Fruit fly (Drosophila melanogaster) whole organism, embryonic: ENCODE data around the gene CG7054.

Experiments
- Adf1 ChIP-seq: fragments of 200-800 bp; sonication (Bioruptor generic); IDR thresholded peaks from 2 replicates; pipeline ENCODE4 v1.3.6; 2022; ENCODE audit warnings: missing biosample characterization, missing genetic modification characterization
- B-H2 ChIP-seq: fragments of 200-800 bp; sonication (Bioruptor generic); optimal IDR thresholded peaks from 2 replicates; lab custom pipeline; 2018; ENCODE audit warnings: missing biosample characterization, mild to moderate bottlenecking, missing genetic modification characterization
- BEAF-32 ChIP-seq: fragments of 200-800 bp; sonication (Bioruptor generic); optimal IDR thresholded peaks from 3 replicates; lab custom pipeline; 2017; ENCODE audit warnings: missing biosample characterization, missing genetic modification characterization, mild to moderate bottlenecking, moderate library complexity, missing genetic modification reagents
- CG10431 ChIP-seq: fragments of 200-800 bp; sonication (Bioruptor generic); optimal IDR thresholded peaks from 3 replicates; lab custom pipeline; 2018; ENCODE audit warnings: missing biosample characterization, mild to moderate bottlenecking, missing genetic modification characterization
- CG11456 ChIP-seq: fragments of 200-800 bp; sonication (Bioruptor generic); IDR thresholded peaks from 3 replicates; pipeline ENCODE4 v1.3.6; 2022; ENCODE audit warnings: missing biosample characterization, missing genetic modification characterization
- CG12219 ChIP-seq: fragments of 200-800 bp; sonication (Bioruptor generic); optimal IDR thresholded peaks from 3 replicates; lab custom pipeline; 2018; ENCODE audit warnings: missing biosample characterization, mild to moderate bottlenecking, missing genetic modification characterization
- CG12391 ChIP-seq: fragments of 200-800 bp; sonication (Bioruptor generic); optimal IDR thresholded peaks from 3 replicates; lab custom pipeline; 2018; ENCODE audit warnings: missing biosample characterization, mild to moderate bottlenecking, missing genetic modification characterization, moderate library complexity
- CG14014 ChIP-seq: fragments of 200-800 bp; sonication (Bioruptor generic); IDR thresholded peaks from 2 replicates; pipeline ENCODE4 v1.3.6; 2022; ENCODE audit warnings: missing biosample characterization, missing genetic modification characterization
- CG14710 ChIP-seq: fragments of 200-800 bp; sonication (Bioruptor generic); optimal IDR thresholded peaks from 3 replicates; lab custom pipeline; 2019; ENCODE audit warnings: missing biosample characterization, mild to moderate bottlenecking, missing genetic modification characterization, moderate library complexity
- CG15073 ChIP-seq: fragments of 200-800 bp; sonication (Bioruptor generic); optimal IDR thresholded peaks from 2 replicates; lab custom pipeline; 2016; ENCODE audit warnings: missing biosample characterization, missing genetic modification characterization
- CG16779 ChIP-seq: fragments of 200-800 bp; sonication (Bioruptor generic); IDR thresholded peaks from 2 replicates; pipeline ENCODE4 v1.3.6; 2022; ENCODE audit warnings: missing biosample characterization, missing genetic modification characterization
- CG17186 ChIP-seq: fragments of 200-800 bp; sonication (Bioruptor generic); optimal IDR thresholded peaks from 3 replicates; lab custom pipeline; 2017; ENCODE audit warnings: missing biosample characterization, missing genetic modification reagents, missing genetic modification characterization
- CG17568 ChIP-seq: fragments of 200-800 bp; sonication (Bioruptor generic); optimal IDR thresholded peaks from 2 replicates; lab custom pipeline; 2018; ENCODE audit warnings: missing biosample characterization, mild to moderate bottlenecking, missing genetic modification characterization, moderate library complexity
- CG17912 ChIP-seq: fragments of 200-800 bp; sonication (Bioruptor generic); optimal IDR thresholded peaks from 2 replicates; lab custom pipeline; 2018; ENCODE audit warnings: missing biosample characterization, mild to moderate bottlenecking, missing genetic modification characterization
- CG2199 ChIP-seq: fragments of 200-800 bp; sonication (Bioruptor generic); IDR thresholded peaks from 3 replicates; pipeline ENCODE4 v1.3.6; 2022; ENCODE audit warnings: missing biosample characterization, missing genetic modification characterization
- CG2202 ChIP-seq: fragments of 200-800 bp; sonication (Bioruptor generic); optimal IDR thresholded peaks from 2 replicates; lab custom pipeline; 2018; ENCODE audit warnings: missing biosample characterization, mild to moderate bottlenecking, missing genetic modification characterization
- CG30020 ChIP-seq: fragments of 200-800 bp; optimal IDR thresholded peaks from 2 replicates; lab custom pipeline; 2019; ENCODE audit warnings: missing biosample characterization, mild to moderate bottlenecking, missing genetic modification characterization, moderate library complexity
- CG30403 ChIP-seq: fragments of 200-800 bp; sonication (Bioruptor generic); optimal IDR thresholded peaks from 3 replicates; lab custom pipeline; 2016; ENCODE audit warnings: missing biosample characterization, missing genetic modification characterization
- CG31388 ChIP-seq: fragments of 200-800 bp; sonication (Bioruptor generic); optimal IDR thresholded peaks from 2 replicates; lab custom pipeline; 2016; ENCODE audit warnings: missing biosample characterization, missing genetic modification characterization
- CG4617 ChIP-seq: fragments of 200-800 bp; sonication (Bioruptor generic); optimal IDR thresholded peaks from 3 replicates; lab custom pipeline; 2016; ENCODE audit warnings: missing biosample characterization, missing genetic modification characterization, borderline replicate concordance
- CG6854 ChIP-seq: fragments of 200-800 bp; sonication (Bioruptor generic); optimal IDR thresholded peaks from 3 replicates; lab custom pipeline; 2017; ENCODE audit warnings: missing biosample characterization, mild to moderate bottlenecking, missing genetic modification characterization
- CG9437 ChIP-seq: fragments of 200-800 bp; sonication (Bioruptor generic); optimal IDR thresholded peaks from 2 replicates; lab custom pipeline; 2018; ENCODE audit warnings: missing biosample characterization, mild to moderate bottlenecking, missing genetic modification characterization
- CrebB ChIP-seq: fragments of 200-800 bp; sonication (Bioruptor generic); optimal IDR thresholded peaks from 3 replicates; lab custom pipeline; 2018; ENCODE audit warnings: missing biosample characterization, mild to moderate bottlenecking, missing genetic modification characterization
- D ChIP-seq, 2 experiments: fragments of 200-800 bp in 1 of 2; fragments of >200 bp in 1 of 2; sonication (Bioruptor generic) in 1 of 2; optimal IDR thresholded peaks; 2 replicates in 1 of 2; 3 replicates in 1 of 2; lab custom pipeline; 2017; ENCODE audit warnings: mild to moderate bottlenecking in 1 of 2, missing biosample characterization in 1 of 2, missing genetic modification characterization in 1 of 2, missing genetic modification reagents in 1 of 2
- Dref ChIP-seq: fragments of 200-800 bp; sonication (Bioruptor generic); IDR thresholded peaks from 2 replicates; pipeline ENCODE4 v1.3.6; 2022; ENCODE audit warnings: missing biosample characterization, missing genetic modification characterization
- Drgx ChIP-seq: fragments of 200-800 bp; sonication (Bioruptor generic); IDR thresholded peaks from 2 replicates; pipeline ENCODE4 v1.3.6; 2022; ENCODE audit warnings: missing biosample characterization, missing genetic modification characterization
- E2f1 ChIP-seq: fragments of 200-800 bp; sonication (Bioruptor generic); IDR thresholded peaks from 2 replicates; pipeline ENCODE4 v1.3.6; 2022; ENCODE audit warnings: missing biosample characterization, missing genetic modification characterization
- E2f2 ChIP-seq: fragments of 200-800 bp; sonication (Bioruptor generic); IDR thresholded peaks from 2 replicates; pipeline ENCODE4 v1.3.6; 2022; ENCODE audit warnings: missing biosample characterization, missing genetic modification characterization
- Elba2 ChIP-seq: fragments of 200-800 bp; sonication (Bioruptor generic); optimal IDR thresholded peaks from 3 replicates; lab custom pipeline; 2016; ENCODE audit warnings: missing biosample characterization, missing genetic modification characterization
- Hr3 ChIP-seq: fragments of 200-800 bp; sonication (Bioruptor generic); optimal IDR thresholded peaks from 3 replicates; lab custom pipeline; 2016; ENCODE audit warnings: missing biosample characterization, missing genetic modification characterization
- Lpt ChIP-seq: fragments of >200 bp; optimal IDR thresholded peaks from 2 replicates; lab custom pipeline; 2018; ENCODE audit warnings: missing biosample characterization, missing genetic modification characterization
- Nf-YB ChIP-seq: fragments of 200-800 bp; sonication (Bioruptor generic); optimal IDR thresholded peaks from 3 replicates; lab custom pipeline; 2019; ENCODE audit warnings: missing biosample characterization, mild to moderate bottlenecking, missing genetic modification characterization, moderate library complexity
- ab ChIP-seq: fragments of 200-800 bp; sonication (Bioruptor generic); optimal IDR thresholded peaks from 2 replicates; lab custom pipeline; 2016; ENCODE audit warnings: missing biosample characterization, missing genetic modification characterization
- ato ChIP-seq: fragments of 200-800 bp; sonication (Bioruptor generic); IDR thresholded peaks from 2 replicates; pipeline ENCODE4 v1.3.6; 2022; ENCODE audit warnings: missing biosample characterization, missing genetic modification characterization; ENCODE audit not compliant: partially characterized antibody
- crp ChIP-seq, 2 experiments: fragments of 200-800 bp; sonication (Bioruptor generic); optimal IDR thresholded peaks; 2 replicates in 1 of 2; 3 replicates in 1 of 2; lab custom pipeline; 2017; ENCODE audit warnings: missing biosample characterization in 2 of 2, missing genetic modification characterization in 2 of 2, mild to moderate bottlenecking in 1 of 2, moderate library complexity in 1 of 2
- ems ChIP-seq: fragments of 200-800 bp; sonication (Bioruptor generic); optimal IDR thresholded peaks from 3 replicates; lab custom pipeline; 2016; ENCODE audit warnings: missing biosample characterization, missing genetic modification characterization
- en ChIP-seq: fragments of 200-800 bp; sonication (Bioruptor generic); optimal IDR thresholded peaks from 2 replicates; lab custom pipeline; 2016; ENCODE audit warnings: missing biosample characterization, missing genetic modification characterization
- h ChIP-seq: fragments of >200 bp; optimal IDR thresholded peaks from 2 replicates; lab custom pipeline; 2017
- knrl ChIP-seq: fragments of 200-800 bp; sonication (Bioruptor generic); IDR thresholded peaks from 3 replicates; pipeline ENCODE4 v1.3.6; 2022; ENCODE audit warnings: missing biosample characterization, missing genetic modification characterization; ENCODE audit not compliant: partially characterized antibody
- lmd ChIP-seq: fragments of 200-800 bp; sonication (Bioruptor generic); IDR thresholded peaks from 2 replicates; pipeline ENCODE4 v1.3.6; 2022; ENCODE audit warnings: missing biosample characterization, missing genetic modification characterization
- mam ChIP-seq: fragments of 200-800 bp; sonication (Bioruptor generic); optimal IDR thresholded peaks from 3 replicates; lab custom pipeline; 2016; ENCODE audit warnings: missing biosample characterization, missing genetic modification characterization
- nerfin-1 ChIP-seq: fragments of 200-800 bp; sonication (Bioruptor generic); optimal IDR thresholded peaks from 3 replicates; lab custom pipeline; 2019; ENCODE audit warnings: missing biosample characterization, mild to moderate bottlenecking, missing genetic modification characterization, moderate library complexity
- nmo ChIP-seq: fragments of 200-800 bp; sonication (Bioruptor generic); optimal IDR thresholded peaks from 2 replicates; lab custom pipeline; 2018; ENCODE audit warnings: missing biosample characterization, mild to moderate bottlenecking, missing genetic modification characterization, moderate library complexity
- onecut ChIP-seq: fragments of 200-800 bp; sonication (Bioruptor generic); IDR thresholded peaks from 2 replicates; pipeline ENCODE4 v1.3.6; 2022; ENCODE audit warnings: missing biosample characterization, missing genetic modification characterization
- pzg ChIP-seq: fragments of 200-800 bp; sonication (Bioruptor generic); optimal IDR thresholded peaks from 3 replicates; lab custom pipeline; 2018; ENCODE audit warnings: missing biosample characterization, mild to moderate bottlenecking, missing genetic modification characterization, moderate library complexity
- shn ChIP-seq: fragments of 200-800 bp; sonication (Bioruptor generic); optimal IDR thresholded peaks from 3 replicates; lab custom pipeline; 2016; ENCODE audit warnings: missing biosample characterization, missing genetic modification characterization
- sisA ChIP-seq: fragments of 200-800 bp; sonication (Bioruptor generic); IDR thresholded peaks from 2 replicates; pipeline ENCODE4 v1.3.6; 2022; ENCODE audit warnings: missing biosample characterization, missing genetic modification characterization
- slbo ChIP-seq: fragments of 200-800 bp; sonication (Bioruptor generic); IDR thresholded peaks from 2 replicates; pipeline ENCODE4 v1.3.6; 2022; ENCODE audit warnings: missing biosample characterization, missing genetic modification characterization
- toy ChIP-seq: fragments of 200-800 bp; sonication (Bioruptor generic); IDR thresholded peaks from 2 replicates; pipeline ENCODE4 v1.3.6; 2022; ENCODE audit warnings: missing biosample characterization, missing genetic modification characterization
- unc-4 ChIP-seq: fragments of 200-800 bp; sonication (Bioruptor generic); IDR thresholded peaks from 2 replicates; pipeline ENCODE4 v1.3.6; 2022; ENCODE audit warnings: missing biosample characterization, missing genetic modification characterization; ENCODE audit not compliant: partially characterized antibody
- wor ChIP-seq: fragments of 200-800 bp; sonication (Bioruptor generic); IDR thresholded peaks from 2 replicates; pipeline ENCODE4 v1.3.6; 2022; ENCODE audit warnings: missing biosample characterization, missing genetic modification characterization

CG7054 gene

DNA sequence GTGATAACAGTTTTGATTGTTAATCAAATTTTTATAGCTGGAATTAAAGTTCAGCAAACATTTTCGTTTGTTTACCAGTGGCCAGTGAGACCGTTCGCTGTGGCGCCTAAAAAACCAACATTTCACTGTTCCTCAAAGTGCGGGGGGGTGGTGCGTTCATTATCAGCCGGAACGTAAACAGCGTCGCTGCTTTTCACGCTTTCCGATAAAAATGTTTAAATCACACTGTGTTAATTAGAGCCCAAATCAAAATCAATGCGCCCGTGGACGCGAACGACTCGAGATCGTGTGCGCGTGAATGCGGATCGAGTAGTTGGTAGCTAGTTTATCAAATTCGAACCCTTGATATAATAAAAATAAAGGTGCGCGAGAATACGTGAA, 16.9 kb upstream of the CG7054 start, which contains the start of gene CG34376 (continued):
- TF ChIP-seq CG17186 (GFP tag; lab: Kevin White, UChicago) (peak; percentile 62), ato (GFP tag; lab: Robert Waterston, UW) (peak; percentile 44; the same call in 1 of the 2 replicates), Dref (peak; percentile 52), Lpt (GFP tag; lab: Kevin White, UChicago) (no peak), CG30020 (tag; lab: Kevin White, UChicago) (peak; percentile 11), lmd (peak; percentile 45), BEAF-32 (GFP tag; lab: Kevin White, UChicago) (peak; percentile 56), CG2202 (tag; lab: Kevin White, UChicago) (no peak), CG10431 (GFP tag; lab: Kevin White, UChicago) (peak; percentile 41), CG17568 (GFP tag; lab: Kevin White, UChicago) (no peak), CG14014 (GFP tag; lab: Robert Waterston, UW) (peak; percentile 41), knrl (GFP tag; lab: Robert Waterston, UW) (no peak; the same call in 2 of the 3 replicates), CrebB (peak; percentile 40), ems (no peak), Drgx (GFP tag; lab: Robert Waterston, UW) (peak; percentile 37), CG14710 (tag; lab: Kevin White, UChicago) (peak; percentile 72), onecut (GFP tag; lab: Robert Waterston, UW) (peak; percentile 50), E2f2 (no peak), nerfin-1 (tag; lab: Kevin White, UChicago) (peak; percentile 34), D (optimal IDR thresholded peaks at IDR 0.05; lab: Kevin White, UChicago) (no peak), D (GFP tag; optimal IDR thresholded peaks at IDR 0.05; lab: Kevin White, UChicago) (no peak), B-H2 (peak; percentile 28), CG2199 (GFP tag; lab: Robert Waterston, UW) (0 out of 3 replicates have a peak, but pooled peaks have one; percentile 61), toy (GFP tag; lab: Robert Waterston, UW) (no peak), CG15073 (GFP tag; lab: Kevin White, UChicago) (no peak), CG17912 (peak; percentile 60), CG9437 (GFP tag; lab: Kevin White, UChicago) (peak; percentile 76), wor (GFP tag; lab: Robert Waterston, UW) (no peak), Adf1 (peak; percentile 88), slbo (GFP tag; lab: Robert Waterston, UW) (peak; percentile 66), ab (GFP tag; lab: Kevin White, UChicago) (no peak), Nf-YB (GFP tag; lab: Kevin White, UChicago) (no peak), CG12391 (tag; lab: Kevin White, UChicago) (peak; percentile 69), Hr3 (peak; percentile 33), shn (GFP tag; lab: Kevin White, UChicago) (no peak), CG4617 (peak; percentile 4), h (lab: Kevin White, UChicago) (no peak), E2f1 (no peak), unc-4 (GFP tag; lab: Robert Waterston, UW) (no peak), en (no peak), pzg (GFP tag; lab: Kevin White, UChicago) (peak; percentile 68), CG11456 (GFP tag; lab: Robert Waterston, UW) (peak; percentile 66; the same call in 2 of the 3 replicates), CG31388 (GFP tag; lab: Kevin White, UChicago) (no peak), sisA (GFP tag; lab: Robert Waterston, UW) (no peak; the same call in 1 of the 2 replicates), nmo (GFP tag; lab: Kevin White, UChicago) (peak; percentile 58), CG6854 (GFP tag; lab: Kevin White, UChicago) (no peak), CG16779 (no peak), CG12219 (GFP tag; lab: Kevin White, UChicago) (peak; percentile 9), CG30403 (peak; percentile 34), crp (GFP tag; optimal IDR thresholded peaks at IDR 0.05; lab: Kevin White, UChicago) (peak in 1 of 2 experiments; percentile 66), Elba2 (GFP tag; lab: Kevin White, UChicago) (no peak), mam (GFP tag; lab: Kevin White, UChicago) (peak; percentile 10)
